Worm (Caenorhabditis elegans): ENCODE measurements around the gene mex-1.

The mex-1 gene

ce11 chrII:12005981-12006380 lies 37.5 kb downstream of the mex-1 start:
- TF ChIP-seq ZK546.5 (tag; optimal IDR thresholded peaks at IDR 0.05), result no peak
- TF ChIP-seq set-16 (GFP tag; IDR thresholded peaks at IDR 0.05), result peak; percentile 73

DNA sequence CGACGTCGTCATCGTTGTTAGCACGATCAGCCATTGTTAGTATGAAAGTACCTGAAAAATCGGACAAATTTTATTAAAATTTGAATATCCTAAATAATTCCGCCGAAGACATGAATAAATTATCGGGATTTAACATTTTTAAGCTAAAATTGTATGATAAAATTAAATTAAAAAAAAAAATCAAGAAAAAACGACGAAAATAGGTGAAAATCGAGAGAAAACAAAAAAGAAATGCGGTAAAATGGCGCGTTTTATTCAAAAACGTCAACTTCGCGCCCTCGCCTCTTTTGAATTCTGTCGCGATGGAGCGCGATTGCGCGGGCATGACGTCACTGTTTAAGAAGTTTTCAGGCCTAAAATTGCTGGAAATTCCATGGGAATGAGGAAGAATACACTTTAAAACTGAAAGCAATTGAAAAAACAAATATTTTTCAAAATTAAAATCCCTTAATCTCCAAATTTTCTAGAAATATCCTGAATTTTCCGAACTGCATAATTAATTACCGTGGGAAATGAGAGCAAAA lies 38.2 kb downstream of the mex-1 start, which contains the start of gene mcm-2:
TSS of gene mcm-2 (minus strand) at position 51 of the 524 bp plus-strand sequence.
- TF ChIP-seq lsy-2 (tag; optimal IDR thresholded peaks at IDR 0.05) (no peak), dpl-1 (GFP tag; optimal IDR thresholded peaks at IDR 0.05) (peak; percentile 87), ces-1 (GFP tag; optimal IDR thresholded peaks at IDR 0.05) (no peak), ztf-11 (tag; optimal IDR thresholded peaks at IDR 0.05) (no peak), nhr-28 (tag; optimal IDR thresholded peaks at IDR 0.05) (peak; percentile 29), nhr-42 (GFP tag; IDR thresholded peaks at IDR 0.05) (no peak), unc-62 (GFP tag; optimal IDR thresholded peaks at IDR 0.05 in 1 of 2) (no peak), unc-62 (tag; optimal IDR thresholded peaks at IDR 0.05) (no peak), unc-130 (GFP tag; optimal IDR thresholded peaks at IDR 0.05) (peak; percentile 89), lim-7 (GFP tag; IDR thresholded peaks at IDR 0.05) (no peak), dmd-8 (GFP tag; IDR thresholded peaks at IDR 0.05) (no peak), madf-9 (GFP tag; conservative IDR thresholded peaks at IDR 0.05) (no peak), T20F7.1 (GFP tag; optimal IDR thresholded peaks at IDR 0.05) (no peak), tag-97 (GFP tag; IDR thresholded peaks at IDR 0.05) (no peak), fkh-10 (GFP tag; optimal IDR thresholded peaks at IDR 0.05) (no peak), F37D6.2 (tag; optimal IDR thresholded peaks at IDR 0.05) (no peak), pqm-1 (tag; optimal IDR thresholded peaks at IDR 0.05) (no peak), daf-16 (GFP tag; optimal IDR thresholded peaks at IDR 0.05) (no peak), daf-16 (tag; optimal IDR thresholded peaks at IDR 0.05) (peak; percentile 57), zfp-3 (GFP tag; conservative IDR thresholded peaks at IDR 0.05) (no peak), nhr-111 (GFP tag; optimal IDR thresholded peaks at IDR 0.05) (no peak), dve-1 (tag; optimal IDR thresholded peaks at IDR 0.05; ENCODE audit: insufficient read depth) (no peak), mdl-1 (tag; optimal IDR thresholded peaks at IDR 0.05) (no peak), nhr-25 (tag; optimal IDR thresholded peaks at IDR 0.05; ENCODE audit: borderline replicate concordance, insufficient read depth) (no peak), Y48G9A.11 (GFP tag; IDR thresholded peaks at IDR 0.05) (peak; percentile 88), egl-27 (tag; optimal IDR thresholded peaks at IDR 0.05) (no peak), ZK546.5 (tag; optimal IDR thresholded peaks at IDR 0.05) (no peak), nhr-77 (tag; optimal IDR thresholded peaks at IDR 0.05) (peak; percentile 44), attf-4 (tag; optimal IDR thresholded peaks at IDR 0.05) (no peak), T26A8.4 (GFP tag; IDR thresholded peaks at IDR 0.05) (no peak), duxl-1 (tag; optimal IDR thresholded peaks at IDR 0.05; ENCODE audit: poor library complexity) (no peak), nhr-41 (GFP tag; IDR thresholded peaks at IDR 0.05) (no peak), saeg-2 (GFP tag; IDR thresholded peaks at IDR 0.05) (no peak), snpc-1.2 (GFP tag; IDR thresholded peaks at IDR 0.05) (0 out of 2 replicates have a peak, but pooled peaks have one; percentile 41), egl-43 (GFP tag; IDR thresholded peaks at IDR 0.05) (no peak), php-3 (GFP tag; IDR thresholded peaks at IDR 0.05) (no peak), sdz-12 (GFP tag; optimal IDR thresholded peaks at IDR 0.05) (no peak), mes-2 (tag; optimal IDR thresholded peaks at IDR 0.05; ENCODE audit: poor library complexity, severe bottlenecking) (peak; percentile 81), vab-7 (GFP tag; IDR thresholded peaks at IDR 0.05) (no peak), R02D3.7 (tag; optimal IDR thresholded peaks at IDR 0.05) (no peak), zip-11 (GFP tag; IDR thresholded peaks at IDR 0.05) (no peak), daf-8 (GFP tag; IDR thresholded peaks at IDR 0.05) (no peak), lin-39 (tag; optimal IDR thresholded peaks at IDR 0.05) (no peak), F44E2.7 (GFP tag; IDR thresholded peaks at IDR 0.05) (no peak), fos-1 (tag; optimal IDR thresholded peaks at IDR 0.05) (no peak), ceh-28 (tag; optimal IDR thresholded peaks at IDR 0.05) (no peak), daf-19 (GFP tag; conservative IDR thresholded peaks at IDR 0.05) (no peak), F10B5.3 (tag; optimal IDR thresholded peaks at IDR 0.05) (no peak), lin-38 (GFP tag; IDR thresholded peaks at IDR 0.05) (peak; percentile 99)

Measured in whole organism, L4 larva.